Fruit fly (Drosophila melanogaster): Measurements from ENCODE around the gene CG33189.

CG33189 gene

dm6 chr3R:8747871-8748775 is 32.5 kb downstream of the CG33189 start:
- TF ChIP-seq CG8478 (optimal IDR thresholded peaks at IDR 0.05): no peak
- TF ChIP-seq psq (optimal IDR thresholded peaks at IDR 0.05): no peak
- peak; percentile 66 to 75 for TF ChIP-seq EcR (GFP tag; optimal IDR thresholded peaks at IDR 0.05)
- TF ChIP-seq Dll (optimal IDR thresholded peaks at IDR 0.05): no peak

dm6 chr3R:8747134-8747870 is 33.3 kb downstream of the CG33189 start, which contains the start of the genes CG9801 and Nasp:
CG9801 (minus strand) TSS chr3R:8747675.
Nasp (plus strand) TSS chr3R:8747798.
- TF ChIP-seq CG8478 (optimal IDR thresholded peaks at IDR 0.05): no peak
- TF ChIP-seq psq (optimal IDR thresholded peaks at IDR 0.05): no peak
- TF ChIP-seq EcR (GFP tag; optimal IDR thresholded peaks at IDR 0.05): no peak
- TF ChIP-seq pan (optimal IDR thresholded peaks at IDR 0.05): no peak
- no peak for TF ChIP-seq Dll (optimal IDR thresholded peaks at IDR 0.05)

dm6 chr3R:8746354-8746753 is 34.2 kb downstream of the CG33189 start:
- TF ChIP-seq CG8478 (optimal IDR thresholded peaks at IDR 0.05) (no peak), Dll (optimal IDR thresholded peaks at IDR 0.05) (no peak), psq (optimal IDR thresholded peaks at IDR 0.05) (no peak), EcR (GFP tag; optimal IDR thresholded peaks at IDR 0.05) (no peak), usp (GFP tag; optimal IDR thresholded peaks at IDR 0.05) (no peak), pan (optimal IDR thresholded peaks at IDR 0.05) (no peak)

- TF ChIP-seq psq (optimal IDR thresholded peaks at IDR 0.05) (no peak), CG8478 (optimal IDR thresholded peaks at IDR 0.05) (no peak), EcR (GFP tag; optimal IDR thresholded peaks at IDR 0.05) (no peak), Dll (optimal IDR thresholded peaks at IDR 0.05) (no peak), usp (GFP tag; optimal IDR thresholded peaks at IDR 0.05) (no peak), pan (optimal IDR thresholded peaks at IDR 0.05) (no peak)
Measured at dm6 chr3R:8744198-8744597, 36.4 kb downstream of the CG33189 start.

- peak in 1 of 2 experiments; percentile 69 for TF ChIP-seq EcR (GFP tag; optimal IDR thresholded peaks at IDR 0.05)
- no peak for TF ChIP-seq Dll (optimal IDR thresholded peaks at IDR 0.05)
Measured at dm6 chr3R:8742661-8743060, 37.9 kb downstream of the CG33189 start.

dm6 chr3R:8741941-8742340 is 38.6 kb downstream of the CG33189 start:
- TF ChIP-seq pan (optimal IDR thresholded peaks at IDR 0.05): no peak
- TF ChIP-seq CG8478 (optimal IDR thresholded peaks at IDR 0.05): no peak
- no peak for TF ChIP-seq usp (GFP tag; optimal IDR thresholded peaks at IDR 0.05)
- TF ChIP-seq psq (optimal IDR thresholded peaks at IDR 0.05): no peak
- TF ChIP-seq Dll (optimal IDR thresholded peaks at IDR 0.05): no peak
- no peak for TF ChIP-seq EcR (GFP tag; optimal IDR thresholded peaks at IDR 0.05)

dm6 chr3R:8741248-8741647 is 39.3 kb downstream of the CG33189 start:
- no peak for TF ChIP-seq usp (GFP tag; optimal IDR thresholded peaks at IDR 0.05)
- no peak for TF ChIP-seq Dll (optimal IDR thresholded peaks at IDR 0.05)
- no peak for TF ChIP-seq pan (optimal IDR thresholded peaks at IDR 0.05)
- no peak for TF ChIP-seq psq (optimal IDR thresholded peaks at IDR 0.05)
- TF ChIP-seq EcR (GFP tag; optimal IDR thresholded peaks at IDR 0.05): no peak
- no peak for TF ChIP-seq CG8478 (optimal IDR thresholded peaks at IDR 0.05)

dm6 chr3R:8740118-8740517 is 40.5 kb downstream of the CG33189 start:
- TF ChIP-seq psq (optimal IDR thresholded peaks at IDR 0.05) (no peak), CG8478 (optimal IDR thresholded peaks at IDR 0.05) (no peak), Dll (optimal IDR thresholded peaks at IDR 0.05) (no peak), EcR (GFP tag; optimal IDR thresholded peaks at IDR 0.05) (no peak), pan (optimal IDR thresholded peaks at IDR 0.05) (no peak), usp (GFP tag; optimal IDR thresholded peaks at IDR 0.05) (no peak)

dm6 chr3R:8739161-8739783 is 41.3 kb downstream of the CG33189 start:
- TF ChIP-seq usp (GFP tag; optimal IDR thresholded peaks at IDR 0.05) (no peak), psq (optimal IDR thresholded peaks at IDR 0.05) (no peak), Dll (optimal IDR thresholded peaks at IDR 0.05) (no peak), pan (optimal IDR thresholded peaks at IDR 0.05) (no peak), CG8478 (optimal IDR thresholded peaks at IDR 0.05) (no peak)

- no peak for TF ChIP-seq pan (optimal IDR thresholded peaks at IDR 0.05)
- TF ChIP-seq CG8478 (optimal IDR thresholded peaks at IDR 0.05): no peak
- TF ChIP-seq psq (optimal IDR thresholded peaks at IDR 0.05): no peak
- TF ChIP-seq Dll (optimal IDR thresholded peaks at IDR 0.05): no peak
- no peak for TF ChIP-seq usp (GFP tag; optimal IDR thresholded peaks at IDR 0.05)
- no peak for TF ChIP-seq EcR (GFP tag; optimal IDR thresholded peaks at IDR 0.05)
Measured at dm6 chr3R:8731597-8732263, 48.9 kb downstream of the CG33189 start, which contains the start of the genes M1BP and CG8202. M1BP (minus strand) TSS chr3R:8731698. CG8202 (plus strand) TSS chr3R:8732091.
